Worm (Caenorhabditis elegans) whole organism, young adult: ENCODE data around the gene srj-42.

ENCODE experiments used
- B0261.1 ChIP-seq: sonication (generic microtip); optimal IDR thresholded peaks from 2 replicates; lab custom pipeline; 2016; ENCODE audit warnings: mild to moderate bottlenecking, missing genetic modification characterization, moderate library complexity, missing compliant biosample characterization
- D2030.7 ChIP-seq: fragments of 200-800 bp; sonication (Bioruptor generic); IDR thresholded peaks from 2 replicates; pipeline ENCODE4 v1.3.6; 2022; ENCODE audit warnings: missing genetic modification reagents, missing genetic modification characterization, missing compliant biosample characterization
- F39B2.1 ChIP-seq: fragments of 200-800 bp; sonication (Bioruptor generic); IDR thresholded peaks from 2 replicates; pipeline ENCODE4 v1.3.6; 2022; ENCODE audit warnings: missing genetic modification reagents, missing genetic modification characterization, missing compliant biosample characterization
- F49E8.2 ChIP-seq: sonication (generic microtip); optimal IDR thresholded peaks from 3 replicates; lab custom pipeline; 2017; ENCODE audit warnings: missing genetic modification characterization, mild to moderate bottlenecking, missing compliant biosample characterization, antibody characterized with exemption, moderate library complexity; ENCODE audit not compliant: insufficient read depth
- F55B11.4 ChIP-seq: sonication (generic microtip); optimal IDR thresholded peaks from 2 replicates; lab custom pipeline; 2016; ENCODE audit warnings: missing compliant biosample characterization, missing genetic modification characterization, borderline replicate concordance; ENCODE audit not compliant: insufficient read depth
- F57A8.1 ChIP-seq: fragments of 200-800 bp; sonication (Bioruptor generic); optimal IDR thresholded peaks from 2 replicates; lab custom pipeline; 2018; ENCODE audit warnings: mild to moderate bottlenecking, missing genetic modification characterization, moderate library complexity, missing compliant biosample characterization
- K11D2.4 ChIP-seq: fragments of 200-800 bp; sonication (Bioruptor generic); IDR thresholded peaks from 2 replicates; pipeline ENCODE4 v1.3.6; 2022; ENCODE audit warnings: missing genetic modification reagents, missing genetic modification characterization, missing compliant biosample characterization
- Y53F4B.3 ChIP-seq: fragments of 200-800 bp; sonication (Bioruptor generic); IDR thresholded peaks from 2 replicates; pipeline ENCODE4 v1.3.6; 2022; ENCODE audit warnings: missing genetic modification reagents, missing genetic modification characterization, missing compliant biosample characterization
- Y67H2A.10 ChIP-seq: fragments of 200-800 bp; sonication (Bioruptor generic); conservative IDR thresholded peaks from 2 replicates; pipeline ENCODE4 v1.3.6; 2022; ENCODE audit warnings: missing genetic modification reagents, missing genetic modification characterization, missing compliant biosample characterization
- Y79H2A.3 ChIP-seq: fragments of 200-800 bp; sonication (Bioruptor generic); conservative IDR thresholded peaks from 2 replicates; pipeline ENCODE4 v1.3.6; 2022; ENCODE audit warnings: missing genetic modification reagents, missing genetic modification characterization, missing compliant biosample characterization
- Y95B8A.8 ChIP-seq: fragments of 200-800 bp; sonication (Bioruptor generic); IDR thresholded peaks from 2 replicates; pipeline ENCODE4 v1.3.6; 2022; ENCODE audit warnings: missing genetic modification reagents, missing genetic modification characterization, missing compliant biosample characterization
- akir-1 ChIP-seq: fragments of 200-800 bp; sonication (Bioruptor generic); optimal IDR thresholded peaks from 2 replicates; lab custom pipeline; 2018; ENCODE audit warnings: mild to moderate bottlenecking, missing genetic modification characterization, moderate library complexity, missing compliant biosample characterization
- ama-1 ChIP-seq, 3 experiments: fragments of 150-350 bp in 1 of 3; sonication (generic microtip) in 2 of 3; optimal IDR thresholded peaks; 2 replicates each; lab custom pipeline; 2014 to 2018; ENCODE audit warnings: missing biosample characterization in 2 of 3, missing genetic modification characterization in 2 of 3, missing genetic modification reagents in 2 of 3
- aptf-2 ChIP-seq: fragments of 200-800 bp; sonication (Bioruptor generic); conservative IDR thresholded peaks from 2 replicates; pipeline ENCODE4 v1.3.6; 2022; ENCODE audit warnings: missing genetic modification reagents, missing genetic modification characterization, missing compliant biosample characterization
- attf-6 ChIP-seq: fragments of 200-800 bp; sonication (Bioruptor generic); IDR thresholded peaks from 2 replicates; pipeline ENCODE4 v1.3.6; 2022; ENCODE audit warnings: missing genetic modification reagents, missing genetic modification characterization, missing compliant biosample characterization
- ccch-3 ChIP-seq: fragments of 200-800 bp; sonication (Bioruptor generic); optimal IDR thresholded peaks from 2 replicates; lab custom pipeline; 2018; ENCODE audit warnings: mild to moderate bottlenecking, missing genetic modification characterization, missing compliant biosample characterization
- cebp-1 ChIP-seq, 2 experiments: fragments of 200-800 bp in 1 of 2; sonication (Bioruptor generic) in 1 of 2; sonication (generic microtip) in 1 of 2; IDR thresholded peaks in 1 of 2; optimal IDR thresholded peaks in 1 of 2; 2 replicates each; pipeline versions ENCODE4 v1.3.6 to Lab custom; 2017 to 2022; ENCODE audit warnings: missing compliant biosample characterization in 2 of 2, missing genetic modification characterization in 2 of 2, mild to moderate bottlenecking in 1 of 2, missing genetic modification reagents in 1 of 2, moderate library complexity in 1 of 2
- ceh-58 ChIP-seq: fragments of 200-800 bp; sonication (Bioruptor generic); IDR thresholded peaks from 2 replicates; pipeline ENCODE4 v1.3.6; 2022; ENCODE audit warnings: missing genetic modification characterization, missing compliant biosample characterization
- ceh-79 ChIP-seq: sonication (generic microtip); optimal IDR thresholded peaks from 2 replicates; lab custom pipeline; 2017; ENCODE audit warnings: mild to moderate bottlenecking, missing genetic modification characterization, missing compliant biosample characterization
- ceh-91 ChIP-seq: fragments of 200-800 bp; sonication (Bioruptor generic); IDR thresholded peaks from 2 replicates; pipeline ENCODE4 v1.3.6; 2022; ENCODE audit warnings: missing genetic modification reagents, missing genetic modification characterization, missing compliant biosample characterization
- dox-1 ChIP-seq: fragments of 200-800 bp; sonication (Bioruptor generic); IDR thresholded peaks from 2 replicates; pipeline ENCODE4 v1.3.6; 2022; ENCODE audit warnings: missing genetic modification reagents, missing genetic modification characterization, missing compliant biosample characterization
- dpl-1 ChIP-seq: fragments of 150-350 bp; optimal IDR thresholded peaks from 2 replicates; lab custom pipeline; 2014; ENCODE audit warnings: missing biosample characterization, missing genetic modification reagents, missing genetic modification characterization
- egrh-3 ChIP-seq: fragments of 200-800 bp; sonication (Bioruptor generic); IDR thresholded peaks from 2 replicates; pipeline ENCODE4 v1.3.6; 2022; ENCODE audit warnings: missing genetic modification reagents, missing genetic modification characterization, missing compliant biosample characterization
- fkh-3 ChIP-seq: sonication (generic microtip); optimal IDR thresholded peaks from 2 replicates; lab custom pipeline; 2016; ENCODE audit warnings: mild to moderate bottlenecking, missing genetic modification characterization, missing compliant biosample characterization
- him-1 ChIP-seq: sonication (generic microtip); optimal IDR thresholded peaks from 2 replicates; lab custom pipeline; 2016; ENCODE audit warnings: missing genotype, missing genetic modification reagents, missing genetic modification characterization, missing compliant biosample characterization
- hlh-12 ChIP-seq: sonication (generic microtip); optimal IDR thresholded peaks from 2 replicates; lab custom pipeline; 2016; ENCODE audit warnings: missing genetic modification characterization, missing compliant biosample characterization
- hlh-26 ChIP-seq: fragments of 200-800 bp; sonication (Bioruptor generic); conservative IDR thresholded peaks from 2 replicates; pipeline ENCODE4 v1.3.6; 2022; ENCODE audit warnings: missing genetic modification reagents, missing genetic modification characterization, missing compliant biosample characterization
- hrde-1 ChIP-seq: sonication (generic microtip); optimal IDR thresholded peaks from 2 replicates; lab custom pipeline; 2016; ENCODE audit warnings: missing genetic modification characterization, mild to moderate bottlenecking, missing compliant biosample characterization, moderate library complexity, missing genotype, missing genetic modification reagents, borderline replicate concordance
- let-526 ChIP-seq: fragments of 200-800 bp; sonication (Bioruptor generic); IDR thresholded peaks from 2 replicates; pipeline ENCODE4 v1.3.6; 2022; ENCODE audit warnings: missing genetic modification reagents, missing genetic modification characterization, missing compliant biosample characterization
- let-607 ChIP-seq, 2 experiments: fragments of 200-800 bp in 1 of 2; sonication (Bioruptor generic) in 1 of 2; sonication (generic microtip) in 1 of 2; optimal IDR thresholded peaks; 2 replicates each; lab custom pipeline; 2016 to 2018; ENCODE audit warnings: mild to moderate bottlenecking in 2 of 2, missing compliant biosample characterization in 2 of 2, missing genetic modification characterization in 2 of 2, moderate library complexity in 2 of 2, missing genotype in 1 of 2
- lin-26 ChIP-seq: fragments of 200-800 bp; sonication (Bioruptor generic); IDR thresholded peaks from 2 replicates; pipeline ENCODE4 v1.3.6; 2022; ENCODE audit warnings: missing genetic modification reagents, missing genetic modification characterization, missing compliant biosample characterization
- lin-35 ChIP-seq, 3 experiments: fragments of 150-350 bp in 2 of 3; sonication (generic microtip) in 1 of 3; optimal IDR thresholded peaks; 2 replicates each; lab custom pipeline; 2014 to 2018; ENCODE audit warnings: missing biosample characterization in 3 of 3, missing genetic modification characterization in 3 of 3, missing genetic modification reagents in 3 of 3
- lin-54 ChIP-seq: fragments of 200-800 bp; sonication (Bioruptor generic); optimal IDR thresholded peaks from 2 replicates; lab custom pipeline; 2018; ENCODE audit warnings: mild to moderate bottlenecking, missing genetic modification characterization, missing compliant biosample characterization
- nfya-2 ChIP-seq: fragments of 200-800 bp; sonication (Bioruptor generic); IDR thresholded peaks from 2 replicates; pipeline ENCODE4 v1.3.6; 2022; ENCODE audit warnings: missing genetic modification reagents, missing genetic modification characterization, missing compliant biosample characterization
- nhr-27 ChIP-seq: fragments of 200-800 bp; sonication (Bioruptor generic); optimal IDR thresholded peaks from 2 replicates; lab custom pipeline; 2018; ENCODE audit warnings: mild to moderate bottlenecking, missing genetic modification characterization, moderate library complexity, missing compliant biosample characterization
- rec-8 ChIP-seq, 2 experiments: sonication (generic microtip); optimal IDR thresholded peaks; 2 replicates each; lab custom pipeline; 2016; ENCODE audit warnings: mild to moderate bottlenecking in 2 of 2, missing genetic modification characterization in 2 of 2, missing genetic modification reagents in 2 of 2, missing genotype in 2 of 2, missing biosample characterization in 1 of 2, missing compliant biosample characterization in 1 of 2, moderate library complexity in 1 of 2
- repo-1 ChIP-seq: sonication (generic microtip); optimal IDR thresholded peaks from 2 replicates; lab custom pipeline; 2017; ENCODE audit warnings: mild to moderate bottlenecking, missing genetic modification characterization, missing compliant biosample characterization
- sdz-38 ChIP-seq: sonication (generic microtip); optimal IDR thresholded peaks from 2 replicates; lab custom pipeline; 2016; ENCODE audit warnings: missing genotype, missing genetic modification characterization, missing compliant biosample characterization
- snpc-1.1 ChIP-seq: sonication (generic microtip); optimal IDR thresholded peaks from 2 replicates; lab custom pipeline; 2017; ENCODE audit warnings: missing genetic modification characterization, mild to moderate bottlenecking, missing compliant biosample characterization, antibody characterized with exemption, moderate library complexity, missing genotype, missing genetic modification reagents; ENCODE audit not compliant: insufficient read depth
- snpc-1.3 ChIP-seq: sonication (generic microtip); optimal IDR thresholded peaks from 2 replicates; lab custom pipeline; 2017; ENCODE audit warnings: missing genetic modification characterization, mild to moderate bottlenecking, missing compliant biosample characterization, antibody characterized with exemption, moderate library complexity, missing genotype, missing genetic modification reagents; ENCODE audit not compliant: insufficient read depth
- snpc-3.4 ChIP-seq: sonication (generic microtip); optimal IDR thresholded peaks from 2 replicates; lab custom pipeline; 2017; ENCODE audit warnings: missing genetic modification characterization, mild to moderate bottlenecking, missing compliant biosample characterization, antibody characterized with exemption, moderate library complexity, missing genotype, missing genetic modification reagents
- sptf-2 ChIP-seq: fragments of 200-800 bp; sonication (Bioruptor generic); optimal IDR thresholded peaks from 2 replicates; lab custom pipeline; 2018; ENCODE audit warnings: mild to moderate bottlenecking, missing genetic modification characterization, missing compliant biosample characterization
- tbp1 ChIP-seq: fragments of 200-800 bp; sonication (Bioruptor generic); optimal IDR thresholded peaks from 2 replicates; lab custom pipeline; 2018; ENCODE audit warnings: mild to moderate bottlenecking, missing genetic modification characterization, missing compliant biosample characterization
- unc-62 ChIP-seq: fragments of 150-350 bp; optimal IDR thresholded peaks from 2 replicates; lab custom pipeline; 2014; ENCODE audit warnings: missing biosample characterization, missing genetic modification reagents, missing genetic modification characterization
- zfh-2 ChIP-seq: fragments of 200-800 bp; sonication (Bioruptor generic); conservative IDR thresholded peaks from 2 replicates; pipeline ENCODE4 v1.3.6; 2022; ENCODE audit warnings: missing genetic modification reagents, missing genetic modification characterization, missing compliant biosample characterization
- ztf-3 ChIP-seq: fragments of 200-800 bp; sonication (Bioruptor generic); optimal IDR thresholded peaks from 2 replicates; lab custom pipeline; 2018; ENCODE audit warnings: mild to moderate bottlenecking, missing genetic modification characterization, missing compliant biosample characterization
- ztf-6 ChIP-seq: fragments of 200-800 bp; sonication (Bioruptor generic); IDR thresholded peaks from 2 replicates; pipeline ENCODE4 v1.3.6; 2022; ENCODE audit warnings: missing genetic modification reagents, missing genetic modification characterization, missing compliant biosample characterization

srj-42 gene

ce11 chrIV:15234272-15234671 lies 17.8 kb downstream of the srj-42 start (continued):
- TF ChIP-seq hrde-1 (tag; lab: Kevin White, UChicago) (no peak), ceh-91 (GFP tag; lab: Robert Waterston, UW) (no peak), sdz-38 (tag; lab: Kevin White, UChicago) (no peak), ztf-3 (GFP tag; lab: Kevin White, UChicago) (no peak), Y79H2A.3 (GFP tag; lab: Robert Waterston, UW) (no peak), Y95B8A.8 (GFP tag; lab: Robert Waterston, UW) (no peak), repo-1 (tag; lab: Kevin White, UChicago) (no peak), akir-1 (GFP tag; lab: Kevin White, UChicago) (no peak), nfya-2 (GFP tag; lab: Robert Waterston, UW) (no peak), egrh-3 (no peak), B0261.1 (tag; lab: Kevin White, UChicago) (no peak), lin-54 (GFP tag; lab: Kevin White, UChicago) (no peak), sptf-2 (GFP tag; lab: Kevin White, UChicago) (no peak), zfh-2 (GFP tag; lab: Robert Waterston, UW) (no peak), tbp1 (GFP tag; lab: Kevin White, UChicago) (peak; percentile 69), dox-1 (no peak), K11D2.4 (GFP tag; lab: Robert Waterston, UW) (no peak), ztf-6 (GFP tag; lab: Robert Waterston, UW) (no peak), snpc-3.4 (tag; lab: Kevin White, UChicago) (peak; percentile 66), lin-26 (GFP tag; lab: Robert Waterston, UW) (no peak), ceh-58 (GFP tag; lab: Robert Waterston, UW) (no peak), cebp-1 (GFP tag; IDR thresholded peaks at IDR 0.05; lab: Robert Waterston, UW) (no peak), cebp-1 (tag; optimal IDR thresholded peaks at IDR 0.05; lab: Kevin White, UChicago) (no peak), let-607 (tag; optimal IDR thresholded peaks at IDR 0.05; lab: Kevin White, UChicago) (no peak), Y67H2A.10 (GFP tag; lab: Robert Waterston, UW) (no peak), F55B11.4 (tag; lab: Kevin White, UChicago) (no peak), F39B2.1 (GFP tag; lab: Robert Waterston, UW) (no peak), dpl-1 (GFP tag; lab: Kevin White, UChicago) (no peak), unc-62 (GFP tag; lab: Kevin White, UChicago) (no peak), snpc-1.3 (tag; lab: Kevin White, UChicago) (peak; percentile 81), lin-35 (GFP tag; optimal IDR thresholded peaks at IDR 0.05; lab: Kevin White, UChicago) (no peak), hlh-12 (tag; lab: Kevin White, UChicago) (no peak), fkh-3 (tag; lab: Kevin White, UChicago) (no peak), attf-6 (GFP tag; lab: Robert Waterston, UW) (peak; percentile 100), rec-8 (tag; optimal IDR thresholded peaks at IDR 0.05; lab: Kevin White, UChicago) (no peak), F57A8.1 (no peak), him-1 (tag; lab: Kevin White, UChicago) (no peak), aptf-2 (GFP tag; lab: Robert Waterston, UW) (no peak), ama-1 (optimal IDR thresholded peaks at IDR 0.05; lab: Kevin White, UChicago) (no peak), ama-1 (GFP tag; optimal IDR thresholded peaks at IDR 0.05; lab: Kevin White, UChicago) (no peak), F49E8.2 (peak; percentile 58), D2030.7 (peak; percentile 69), ccch-3 (GFP tag; lab: Kevin White, UChicago) (no peak), ceh-79 (tag; lab: Kevin White, UChicago) (no peak), let-526 (GFP tag; lab: Robert Waterston, UW) (no peak), Y53F4B.3 (GFP tag; lab: Robert Waterston, UW) (no peak), nhr-27 (tag; lab: Kevin White, UChicago) (no peak), snpc-1.1 (tag; lab: Kevin White, UChicago) (peak; percentile 91), hlh-26 (GFP tag; lab: Robert Waterston, UW) (no peak)
